Worm (Caenorhabditis elegans): ENCODE measurements around the gene sgca-1.
A peak's percentile ranks its signal among the peaks of the same experiment; 100 is the strongest.

- peak; percentile 40 to 49 for TF ChIP-seq lsy-2 (tag; optimal IDR thresholded peaks at IDR 0.05)
- no peak for TF ChIP-seq zag-1 (tag; optimal IDR thresholded peaks at IDR 0.05)
- no peak for TF ChIP-seq aly-2 (tag; optimal IDR thresholded peaks at IDR 0.05)
- peak; percentile 12 to 34 for TF ChIP-seq efl-1 (optimal IDR thresholded peaks at IDR 0.05)
- TF ChIP-seq efl-1 (GFP tag; optimal IDR thresholded peaks at IDR 0.05 in 1 of 2): peak in 1 of 2 experiments; percentile 20
- peak in 1 of 2 experiments; percentile 81 for TF ChIP-seq mdl-1 (tag; optimal IDR thresholded peaks at IDR 0.05)
Observed at ce11 chrX:6740983-6741365, 48.4 kb downstream of the sgca-1 start.

All from whole organism, L1 larva.